Fruit fly (Drosophila melanogaster) whole organism, embryonic: ENCODE results near the gene ct.

Source experiments
- Aef1 ChIP-seq: fragments of 200-800 bp; sonication (Bioruptor generic); IDR thresholded peaks from 3 replicates; pipeline ENCODE4 v1.3.6; 2022; ENCODE audit warnings: missing biosample characterization, missing genetic modification characterization
- CG2129 ChIP-seq: fragments of 200-800 bp; sonication (Bioruptor generic); IDR thresholded peaks from 2 replicates; pipeline ENCODE4 v1.3.6; 2022; ENCODE audit warnings: missing biosample characterization, missing genetic modification characterization; ENCODE audit not compliant: partially characterized antibody
- CG2712 ChIP-seq: fragments of 200-800 bp; optimal IDR thresholded peaks from 3 replicates; lab custom pipeline; 2019; ENCODE audit warnings: missing biosample characterization, mild to moderate bottlenecking, missing genetic modification characterization, moderate library complexity
- CG7928 ChIP-seq: fragments of 200-800 bp; sonication (Bioruptor generic); optimal IDR thresholded peaks from 2 replicates; lab custom pipeline; 2017; ENCODE audit warnings: missing biosample characterization, mild to moderate bottlenecking, missing genetic modification characterization
- Poxn ChIP-seq: fragments of 200-800 bp; sonication (Bioruptor generic); IDR thresholded peaks from 2 replicates; pipeline ENCODE4 v1.3.6; 2022; ENCODE audit warnings: missing biosample characterization, missing genetic modification characterization
- ash1 ChIP-seq: fragments of 200-800 bp; sonication (Bioruptor generic); optimal IDR thresholded peaks from 2 replicates; lab custom pipeline; 2018; ENCODE audit warnings: missing biosample characterization, mild to moderate bottlenecking, missing genetic modification characterization
- chm ChIP-seq: fragments of 200-800 bp; sonication (Bioruptor generic); IDR thresholded peaks from 2 replicates; pipeline ENCODE4 v1.3.6; 2022; ENCODE audit warnings: missing biosample characterization, missing genetic modification characterization
- cwo ChIP-seq: fragments of 200-800 bp; sonication (Bioruptor generic); optimal IDR thresholded peaks from 3 replicates; lab custom pipeline; 2017; ENCODE audit warnings: missing biosample characterization, missing genetic modification characterization, mild to moderate bottlenecking, moderate library complexity, missing genetic modification reagents
- otp ChIP-seq: fragments of 200-800 bp; sonication (Bioruptor generic); IDR thresholded peaks from 3 replicates; pipeline ENCODE4, ENCODE4 v1.3.6; 2022; ENCODE audit warnings: missing biosample characterization, missing genetic modification characterization
- pho ChIP-seq: fragments of 200-800 bp; sonication (Bioruptor generic); optimal IDR thresholded peaks from 2 replicates; lab custom pipeline; 2016; ENCODE audit warnings: missing biosample characterization, missing genetic modification characterization
- salm ChIP-seq: fragments of 200-800 bp; sonication (Bioruptor generic); optimal IDR thresholded peaks from 2 replicates; lab custom pipeline; 2018; ENCODE audit warnings: missing biosample characterization, mild to moderate bottlenecking, missing genetic modification characterization
- twi ChIP-seq: fragments of 200-800 bp; optimal IDR thresholded peaks from 2 replicates; lab custom pipeline; 2019; ENCODE audit warnings: missing biosample characterization, mild to moderate bottlenecking, missing genetic modification characterization, moderate library complexity

DNA sequence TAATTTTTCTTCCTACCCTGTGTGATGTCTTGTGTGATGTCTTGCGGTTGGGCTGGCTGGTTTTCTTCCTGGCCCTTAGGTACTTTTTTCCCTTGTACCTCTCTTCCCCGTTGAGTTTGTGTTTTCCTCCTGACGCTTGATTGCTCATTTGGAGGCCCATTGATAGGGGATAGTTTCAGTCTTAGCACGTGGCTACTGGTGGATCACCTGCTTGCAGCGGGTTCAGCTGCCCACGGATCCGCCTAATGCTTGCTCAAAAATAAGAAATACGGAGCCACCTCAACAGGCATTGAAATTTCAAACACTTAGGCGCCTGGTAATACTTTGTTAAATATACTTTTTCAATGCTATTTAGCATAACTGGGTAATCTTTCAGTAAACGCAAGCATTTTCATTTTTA is 34.2 kb upstream of the ct start, which contains the start of gene CG11369:
- TF ChIP-seq CG2712 (no peak), chm (GFP tag; lab: Robert Waterston, UW) (no peak), pho (GFP tag; lab: Kevin White, UChicago) (no peak), Poxn (no peak), CG7928 (GFP tag; lab: Kevin White, UChicago) (no peak), cwo (no peak), salm (no peak), otp (no peak), CG2129 (GFP tag; lab: Robert Waterston, UW) (no peak), Aef1 (GFP tag; lab: Robert Waterston, UW) (no peak), ash1 (GFP tag; lab: Kevin White, UChicago) (no peak), twi (no peak)
